Worm (Caenorhabditis elegans) whole organism, L2 larva: ENCODE measurements around the gene cblc-1.
A peak's percentile ranks its signal among the peaks of the same experiment; 100 is the strongest.

Experiments
- C34F6.9 ChIP-seq: fragments of 150-350 bp; optimal IDR thresholded peaks from 2 replicates; lab custom pipeline; 2014; ENCODE audit warnings: missing biosample characterization, missing genetic modification characterization
- F13H6.1 ChIP-seq: sonication (generic microtip); optimal IDR thresholded peaks from 2 replicates; lab custom pipeline; 2016; ENCODE audit warnings: missing genetic modification characterization, missing compliant biosample characterization
- R02D3.7 ChIP-seq: fragments of 150-350 bp; optimal IDR thresholded peaks from 2 replicates; lab custom pipeline; 2014; ENCODE audit warnings: missing biosample characterization, missing genetic modification characterization
- Y55F3AM.14 ChIP-seq: fragments of 200-800 bp; sonication (Bioruptor generic); optimal IDR thresholded peaks from 2 replicates; lab custom pipeline; 2018; ENCODE audit warnings: mild to moderate bottlenecking, missing genetic modification characterization, missing compliant biosample characterization
- ZK546.5 ChIP-seq: sonication (generic microtip); optimal IDR thresholded peaks from 2 replicates; lab custom pipeline; 2017; ENCODE audit warnings: missing biosample characterization, missing genetic modification characterization
- alr-1 ChIP-seq: fragments of 150-350 bp; optimal IDR thresholded peaks from 2 replicates; lab custom pipeline; 2014; ENCODE audit warnings: missing biosample characterization, missing genetic modification characterization
- aly-2 ChIP-seq: fragments of 150-350 bp; optimal IDR thresholded peaks from 2 replicates; lab custom pipeline; 2014; ENCODE audit warnings: missing biosample characterization, missing genetic modification characterization
- ama-1 ChIP-seq: fragments of 150-350 bp; optimal IDR thresholded peaks from 2 replicates; lab custom pipeline; 2018; ENCODE audit warnings: inconsistent platforms
- blmp-1 ChIP-seq: sonication (generic microtip); optimal IDR thresholded peaks from 2 replicates; lab custom pipeline; 2017; ENCODE audit warnings: missing genetic modification characterization, mild to moderate bottlenecking, missing compliant biosample characterization, antibody characterized with exemption, moderate library complexity; ENCODE audit not compliant: insufficient read depth
- ceh-16 ChIP-seq: fragments of 150-350 bp; optimal IDR thresholded peaks from 2 replicates; lab custom pipeline; 2014; ENCODE audit warnings: missing biosample characterization, missing genetic modification characterization
- ceh-82 ChIP-seq: fragments of 150-350 bp; optimal IDR thresholded peaks from 2 replicates; lab custom pipeline; 2014; ENCODE audit warnings: missing biosample characterization, missing genetic modification characterization
- crh-2 ChIP-seq: sonication (generic microtip); optimal IDR thresholded peaks from 2 replicates; lab custom pipeline; 2017; ENCODE audit warnings: missing biosample characterization, missing genetic modification characterization
- egl-27 ChIP-seq: sonication (generic microtip); optimal IDR thresholded peaks from 3 replicates; lab custom pipeline; 2017; ENCODE audit warnings: missing biosample characterization, missing genetic modification reagents, missing genetic modification characterization
- elt-1 ChIP-seq: fragments of 150-350 bp; optimal IDR thresholded peaks from 2 replicates; lab custom pipeline; 2014; ENCODE audit warnings: missing biosample characterization, missing genetic modification characterization
- elt-3 ChIP-seq: sonication (generic microtip); optimal IDR thresholded peaks from 2 replicates; lab custom pipeline; 2017; ENCODE audit warnings: missing biosample characterization, missing genetic modification characterization
- fos-1 ChIP-seq: fragments of 150-350 bp; optimal IDR thresholded peaks from 2 replicates; lab custom pipeline; 2014; ENCODE audit warnings: missing biosample characterization, missing genetic modification characterization
- gmeb-1 ChIP-seq: fragments of 150-350 bp; optimal IDR thresholded peaks from 2 replicates; lab custom pipeline; 2014; ENCODE audit warnings: missing biosample characterization, missing genetic modification characterization
- lin-11 ChIP-seq: fragments of 150-350 bp; sonication (generic microtip); optimal IDR thresholded peaks from 2 replicates; lab custom pipeline; 2014; ENCODE audit warnings: missing biosample characterization, missing genetic modification characterization, inconsistent platforms, mixed read lengths
- lin-13 ChIP-seq: fragments of 150-350 bp; optimal IDR thresholded peaks from 2 replicates; lab custom pipeline; 2014; ENCODE audit warnings: missing biosample characterization, missing genetic modification reagents, missing genetic modification characterization
- lsy-2 ChIP-seq, 2 experiments: fragments of 150-350 bp in 1 of 2; sonication (generic microtip) in 1 of 2; optimal IDR thresholded peaks; 2 replicates each; lab custom pipeline; 2014 to 2017; ENCODE audit warnings: missing biosample characterization in 2 of 2, missing genetic modification characterization in 2 of 2
- mab-5 ChIP-seq: fragments of 150-350 bp; optimal IDR thresholded peaks from 2 replicates; lab custom pipeline; 2014; ENCODE audit warnings: missing biosample characterization, missing genetic modification characterization
- mbf-1 ChIP-seq: sonication (generic microtip); optimal IDR thresholded peaks from 2 replicates; lab custom pipeline; 2017; ENCODE audit warnings: missing biosample characterization, missing genetic modification characterization
- mdl-1 ChIP-seq, 2 experiments: fragments of 150-350 bp in 1 of 2; sonication (generic microtip) in 1 of 2; optimal IDR thresholded peaks; 2 replicates each; lab custom pipeline; 2017; ENCODE audit warnings: missing biosample characterization in 2 of 2, missing genetic modification characterization in 2 of 2
- nhr-10 ChIP-seq: sonication (generic microtip); optimal IDR thresholded peaks from 2 replicates; lab custom pipeline; 2017; ENCODE audit warnings: missing biosample characterization, missing genetic modification characterization
- nhr-11 ChIP-seq: fragments of 150-350 bp; optimal IDR thresholded peaks from 2 replicates; lab custom pipeline; 2014; ENCODE audit warnings: missing biosample characterization, missing genetic modification characterization
- nhr-12 ChIP-seq: fragments of 150-350 bp; optimal IDR thresholded peaks from 2 replicates; lab custom pipeline; 2014; ENCODE audit warnings: missing biosample characterization, missing genetic modification characterization
- nhr-129 ChIP-seq: fragments of 150-350 bp; optimal IDR thresholded peaks from 2 replicates; lab custom pipeline; 2014; ENCODE audit warnings: missing biosample characterization, missing genetic modification characterization
- nhr-21 ChIP-seq: fragments of 150-350 bp; optimal IDR thresholded peaks from 2 replicates; lab custom pipeline; 2014; ENCODE audit warnings: missing biosample characterization, missing genetic modification characterization
- nhr-23 ChIP-seq: fragments of 150-350 bp; optimal IDR thresholded peaks from 2 replicates; lab custom pipeline; 2014; ENCODE audit warnings: missing biosample characterization, missing genetic modification reagents, missing genetic modification characterization
- nhr-237 ChIP-seq: fragments of 150-350 bp; optimal IDR thresholded peaks from 2 replicates; lab custom pipeline; 2014; ENCODE audit warnings: missing biosample characterization, missing genetic modification characterization
- nhr-25 ChIP-seq: fragments of 150-350 bp; sonication (generic microtip); optimal IDR thresholded peaks from 3 replicates; lab custom pipeline; 2014; ENCODE audit warnings: missing biosample characterization, missing genetic modification characterization
- nhr-6 ChIP-seq: fragments of 150-350 bp; optimal IDR thresholded peaks from 2 replicates; lab custom pipeline; 2014; ENCODE audit warnings: missing biosample characterization, missing genetic modification characterization
- peb-1 ChIP-seq: fragments of 150-350 bp; optimal IDR thresholded peaks from 2 replicates; lab custom pipeline; 2014; ENCODE audit warnings: missing biosample characterization, missing genetic modification characterization
- sem-4 ChIP-seq: fragments of 150-350 bp; optimal IDR thresholded peaks from 2 replicates; lab custom pipeline; 2014; ENCODE audit warnings: missing biosample characterization, missing genetic modification reagents, missing genetic modification characterization
- sma-3 ChIP-seq: sonication (generic microtip); optimal IDR thresholded peaks from 2 replicates; lab custom pipeline; 2016; ENCODE audit warnings: missing genetic modification reagents, missing genetic modification characterization, missing compliant biosample characterization
- sma-9 ChIP-seq, 2 experiments: fragments of 150-350 bp in 1 of 2; sonication (generic microtip) in 1 of 2; optimal IDR thresholded peaks; 2 replicates each; lab custom pipeline; 2014 to 2016; ENCODE audit warnings: missing genetic modification characterization in 2 of 2, mild to moderate bottlenecking in 1 of 2, missing biosample characterization in 1 of 2, missing compliant biosample characterization in 1 of 2, missing genetic modification reagents in 1 of 2, moderate library complexity in 1 of 2
- unc-39 ChIP-seq: fragments of 150-350 bp; optimal IDR thresholded peaks from 2 replicates; lab custom pipeline; 2014; ENCODE audit warnings: missing biosample characterization, missing genetic modification characterization
- unc-55 ChIP-seq: fragments of 150-350 bp; sonication (generic microtip); optimal IDR thresholded peaks from 3 replicates; lab custom pipeline; 2014; ENCODE audit warnings: missing biosample characterization, missing genetic modification reagents, missing genetic modification characterization
- unc-62 ChIP-seq: fragments of 150-350 bp; optimal IDR thresholded peaks from 2 replicates; lab custom pipeline; 2014; ENCODE audit warnings: missing biosample characterization, missing genetic modification reagents, missing genetic modification characterization
- zag-1 ChIP-seq: fragments of 150-350 bp; optimal IDR thresholded peaks from 2 replicates; lab custom pipeline; 2014; ENCODE audit warnings: missing biosample characterization, missing genetic modification characterization
- ztf-1 ChIP-seq: fragments of 200-800 bp; sonication (Bioruptor generic); conservative IDR thresholded peaks from 2 replicates; pipeline ENCODE4 v1.3.6; 2022; ENCODE audit warnings: missing genetic modification characterization, missing compliant biosample characterization
- ztf-11 ChIP-seq: sonication (generic microtip); optimal IDR thresholded peaks from 2 replicates; lab custom pipeline; 2017; ENCODE audit warnings: missing biosample characterization, missing genetic modification characterization
- ztf-4 ChIP-seq: fragments of 150-350 bp; optimal IDR thresholded peaks from 2 replicates; lab custom pipeline; 2014; ENCODE audit warnings: missing biosample characterization, missing genetic modification characterization

The cblc-1 gene

ce11 chrII:4945695-4946094 lies 4.7 kb upstream of the cblc-1 start, which contains the start of the genes gldi-11 and ZK546.2:
Gene gldi-11 (minus strand): TSS chrII:4945789.
Gene ZK546.2 (plus strand): TSS chrII:4946027.
- peak; percentile 39 for TF ChIP-seq C34F6.9
- TF ChIP-seq ama-1 (lab: Kevin White, UChicago) = peak; percentile 49
- no peak for TF ChIP-seq aly-2 (tag; lab: Kevin White, UChicago)
- TF ChIP-seq lsy-2 (tag; optimal IDR thresholded peaks at IDR 0.05; lab: Kevin White, UChicago) = peak in 1 of 2 experiments; percentile 29
- peak; percentile 27 for TF ChIP-seq unc-55 (GFP tag; lab: Kevin White, UChicago)
- no peak for TF ChIP-seq ZK546.5

DNA sequence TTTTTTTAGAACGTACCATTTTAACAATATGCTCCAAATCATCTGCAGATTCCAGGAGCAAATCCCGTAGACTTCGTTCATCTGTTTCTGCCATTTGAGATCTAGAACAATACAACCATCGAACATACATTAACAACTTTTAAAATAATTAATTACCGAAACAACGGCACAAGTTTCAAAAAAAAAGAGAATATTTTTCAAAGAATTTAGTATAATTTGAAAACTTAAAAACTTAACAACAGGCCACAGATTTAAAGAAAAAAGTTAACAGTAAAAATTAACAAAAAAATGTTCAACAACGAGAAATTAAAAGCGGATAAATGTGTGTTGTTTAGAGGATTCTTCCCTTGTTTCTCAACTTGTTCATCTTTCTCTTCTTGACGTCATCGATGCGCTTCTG lies 2.9 kb upstream of the cblc-1 start, which contains the start of gene mdt-4:
mdt-4 (minus strand) TSS at position 101 of the 400 bp plus-strand sequence.
- TF ChIP-seq lin-13 (GFP tag; lab: Kevin White, UChicago) = no peak
- no peak for TF ChIP-seq ztf-1 (GFP tag; lab: Robert Waterston, UW)
- TF ChIP-seq Y55F3AM.14 = no peak
- TF ChIP-seq egl-27 (tag; lab: Kevin White, UChicago) = no peak
- TF ChIP-seq ceh-82 (tag; lab: Kevin White, UChicago) = no peak
- no peak for TF ChIP-seq unc-39 (tag; lab: Kevin White, UChicago)
- no peak for TF ChIP-seq sem-4 (tag; lab: Kevin White, UChicago)
- no peak for TF ChIP-seq blmp-1 (tag; lab: Kevin White, UChicago)
- no peak for TF ChIP-seq F13H6.1 (tag; lab: Kevin White, UChicago)
- no peak for TF ChIP-seq ama-1 (lab: Kevin White, UChicago)

- TF ChIP-seq elt-3 (tag; lab: Kevin White, UChicago) (no peak), mbf-1 (no peak), fos-1 (peak; percentile 75), gmeb-1 (peak; percentile 7), unc-39 (tag; lab: Kevin White, UChicago) (no peak), unc-62 (GFP tag; lab: Kevin White, UChicago) (no peak), egl-27 (tag; lab: Kevin White, UChicago) (no peak), nhr-21 (tag; lab: Kevin White, UChicago) (no peak), ztf-11 (tag; lab: Kevin White, UChicago) (no peak), ztf-4 (tag; lab: Kevin White, UChicago) (no peak), aly-2 (tag; lab: Kevin White, UChicago) (no peak), nhr-129 (tag; lab: Kevin White, UChicago) (no peak), Y55F3AM.14 (no peak), mdl-1 (tag; optimal IDR thresholded peaks at IDR 0.05; lab: Kevin White, UChicago) (no peak), sem-4 (tag; lab: Kevin White, UChicago) (no peak), ZK546.5 (no peak), nhr-25 (tag; lab: Kevin White, UChicago) (no peak), nhr-237 (tag; lab: Kevin White, UChicago) (no peak), alr-1 (no peak), R02D3.7 (no peak), blmp-1 (tag; lab: Kevin White, UChicago) (no peak), nhr-11 (tag; lab: Kevin White, UChicago) (no peak), sma-9 (GFP tag; optimal IDR thresholded peaks at IDR 0.05; lab: Kevin White, UChicago) (peak; percentile 40), sma-9 (tag; optimal IDR thresholded peaks at IDR 0.05; lab: Kevin White, UChicago) (no peak), lin-13 (GFP tag; lab: Kevin White, UChicago) (no peak), crh-2 (peak; percentile 19), nhr-10 (tag; lab: Kevin White, UChicago) (no peak)
Measured at ce11 chrII:4942829-4943228, 1.9 kb upstream of the cblc-1 start.

DNA sequence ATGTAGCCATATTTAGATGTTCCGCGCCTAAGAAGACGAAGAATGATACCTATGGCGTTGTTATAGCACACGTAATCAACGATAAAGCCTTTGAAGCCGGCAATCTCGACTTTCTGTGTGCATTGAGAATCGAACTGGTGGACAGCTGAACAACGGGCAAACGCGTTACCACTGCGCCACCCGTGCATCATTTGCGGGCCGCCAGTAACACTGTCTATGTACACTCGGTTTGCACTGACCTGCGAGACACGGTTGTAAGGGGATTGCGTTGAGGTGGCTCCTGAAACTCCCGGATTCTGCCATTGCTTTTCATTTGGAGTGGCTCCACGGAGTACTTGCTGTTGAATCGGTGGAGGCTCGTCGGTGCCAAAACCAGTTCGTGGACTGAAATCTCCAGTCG lies 1.4 kb upstream of the cblc-1 start:
- TF ChIP-seq fos-1 (peak; percentile 6), peb-1 (tag; lab: Kevin White, UChicago) (no peak), ceh-16 (tag; lab: Kevin White, UChicago) (no peak), mab-5 (tag; lab: Kevin White, UChicago) (no peak), gmeb-1 (peak; percentile 22), ceh-82 (tag; lab: Kevin White, UChicago) (no peak), zag-1 (tag; lab: Kevin White, UChicago) (no peak), R02D3.7 (no peak), ztf-1 (GFP tag; lab: Robert Waterston, UW) (no peak), unc-55 (GFP tag; lab: Kevin White, UChicago) (peak; percentile 7), unc-62 (GFP tag; lab: Kevin White, UChicago) (no peak), nhr-12 (tag; lab: Kevin White, UChicago) (no peak), elt-1 (tag; lab: Kevin White, UChicago) (no peak), egl-27 (tag; lab: Kevin White, UChicago) (no peak), lin-11 (tag; lab: Kevin White, UChicago) (peak; percentile 27), nhr-11 (tag; lab: Kevin White, UChicago) (no peak), mbf-1 (no peak), ZK546.5 (no peak), blmp-1 (tag; lab: Kevin White, UChicago) (no peak), nhr-23 (tag; lab: Kevin White, UChicago) (no peak), nhr-129 (tag; lab: Kevin White, UChicago) (peak; percentile 72), sem-4 (tag; lab: Kevin White, UChicago) (no peak), aly-2 (tag; lab: Kevin White, UChicago) (no peak), ama-1 (lab: Kevin White, UChicago) (peak; percentile 31), C34F6.9 (peak; percentile 27), mdl-1 (tag; optimal IDR thresholded peaks at IDR 0.05; lab: Kevin White, UChicago) (no peak), elt-3 (tag; lab: Kevin White, UChicago) (no peak), nhr-6 (tag; lab: Kevin White, UChicago) (no peak), crh-2 (no peak), F13H6.1 (tag; lab: Kevin White, UChicago) (peak; percentile 27), lsy-2 (tag; optimal IDR thresholded peaks at IDR 0.05; lab: Kevin White, UChicago) (peak in 1 of 2 experiments; percentile 13), sma-3 (peak; percentile 52)
